Worm (Caenorhabditis elegans) whole organism, L2 larva: ENCODE measurements around the gene hlh-11.

Experiments used
- C34F6.9 ChIP-seq: fragments of 150-350 bp; optimal IDR thresholded peaks from 2 replicates; lab custom pipeline; 2014; ENCODE audit warnings: missing biosample characterization, missing genetic modification characterization
- F13H6.1 ChIP-seq: sonication (generic microtip); optimal IDR thresholded peaks from 2 replicates; lab custom pipeline; 2016; ENCODE audit warnings: missing genetic modification characterization, missing compliant biosample characterization
- R02D3.7 ChIP-seq: fragments of 150-350 bp; optimal IDR thresholded peaks from 2 replicates; lab custom pipeline; 2014; ENCODE audit warnings: missing biosample characterization, missing genetic modification characterization
- Y55F3AM.14 ChIP-seq: fragments of 200-800 bp; sonication (Bioruptor generic); optimal IDR thresholded peaks from 2 replicates; lab custom pipeline; 2018; ENCODE audit warnings: mild to moderate bottlenecking, missing genetic modification characterization, missing compliant biosample characterization
- ZK546.5 ChIP-seq: sonication (generic microtip); optimal IDR thresholded peaks from 2 replicates; lab custom pipeline; 2017; ENCODE audit warnings: missing biosample characterization, missing genetic modification characterization
- alr-1 ChIP-seq: fragments of 150-350 bp; optimal IDR thresholded peaks from 2 replicates; lab custom pipeline; 2014; ENCODE audit warnings: missing biosample characterization, missing genetic modification characterization
- aly-2 ChIP-seq: fragments of 150-350 bp; optimal IDR thresholded peaks from 2 replicates; lab custom pipeline; 2014; ENCODE audit warnings: missing biosample characterization, missing genetic modification characterization
- ama-1 ChIP-seq: fragments of 150-350 bp; optimal IDR thresholded peaks from 2 replicates; lab custom pipeline; 2018; ENCODE audit warnings: inconsistent platforms
- blmp-1 ChIP-seq: sonication (generic microtip); optimal IDR thresholded peaks from 2 replicates; lab custom pipeline; 2017; ENCODE audit warnings: missing genetic modification characterization, mild to moderate bottlenecking, missing compliant biosample characterization, antibody characterized with exemption, moderate library complexity; ENCODE audit not compliant: insufficient read depth
- ceh-16 ChIP-seq: fragments of 150-350 bp; optimal IDR thresholded peaks from 2 replicates; lab custom pipeline; 2014; ENCODE audit warnings: missing biosample characterization, missing genetic modification characterization
- ceh-82 ChIP-seq: fragments of 150-350 bp; optimal IDR thresholded peaks from 2 replicates; lab custom pipeline; 2014; ENCODE audit warnings: missing biosample characterization, missing genetic modification characterization
- crh-2 ChIP-seq: sonication (generic microtip); optimal IDR thresholded peaks from 2 replicates; lab custom pipeline; 2017; ENCODE audit warnings: missing biosample characterization, missing genetic modification characterization
- dmd-4 ChIP-seq: sonication (generic microtip); optimal IDR thresholded peaks from 2 replicates; lab custom pipeline; 2017; ENCODE audit warnings: missing biosample characterization, missing genetic modification characterization
- egl-27 ChIP-seq: sonication (generic microtip); optimal IDR thresholded peaks from 3 replicates; lab custom pipeline; 2017; ENCODE audit warnings: missing biosample characterization, missing genetic modification reagents, missing genetic modification characterization
- elt-1 ChIP-seq: fragments of 150-350 bp; optimal IDR thresholded peaks from 2 replicates; lab custom pipeline; 2014; ENCODE audit warnings: missing biosample characterization, missing genetic modification characterization
- elt-3 ChIP-seq: sonication (generic microtip); optimal IDR thresholded peaks from 2 replicates; lab custom pipeline; 2017; ENCODE audit warnings: missing biosample characterization, missing genetic modification characterization
- fos-1 ChIP-seq: fragments of 150-350 bp; optimal IDR thresholded peaks from 2 replicates; lab custom pipeline; 2014; ENCODE audit warnings: missing biosample characterization, missing genetic modification characterization
- gmeb-1 ChIP-seq: fragments of 150-350 bp; optimal IDR thresholded peaks from 2 replicates; lab custom pipeline; 2014; ENCODE audit warnings: missing biosample characterization, missing genetic modification characterization
- lin-11 ChIP-seq: fragments of 150-350 bp; sonication (generic microtip); optimal IDR thresholded peaks from 2 replicates; lab custom pipeline; 2014; ENCODE audit warnings: missing biosample characterization, missing genetic modification characterization, inconsistent platforms, mixed read lengths
- lin-13 ChIP-seq: fragments of 150-350 bp; optimal IDR thresholded peaks from 2 replicates; lab custom pipeline; 2014; ENCODE audit warnings: missing biosample characterization, missing genetic modification reagents, missing genetic modification characterization
- lin-39 ChIP-seq: fragments of 150-350 bp; optimal IDR thresholded peaks from 2 replicates; lab custom pipeline; 2014; ENCODE audit warnings: missing biosample characterization, missing genetic modification reagents, missing genetic modification characterization
- lsy-2 ChIP-seq, 2 experiments: fragments of 150-350 bp in 1 of 2; sonication (generic microtip) in 1 of 2; optimal IDR thresholded peaks; 2 replicates each; lab custom pipeline; 2014 to 2017; ENCODE audit warnings: missing biosample characterization in 2 of 2, missing genetic modification characterization in 2 of 2
- mab-5 ChIP-seq: fragments of 150-350 bp; optimal IDR thresholded peaks from 2 replicates; lab custom pipeline; 2014; ENCODE audit warnings: missing biosample characterization, missing genetic modification characterization
- mbf-1 ChIP-seq: sonication (generic microtip); optimal IDR thresholded peaks from 2 replicates; lab custom pipeline; 2017; ENCODE audit warnings: missing biosample characterization, missing genetic modification characterization
- mdl-1 ChIP-seq, 2 experiments: fragments of 150-350 bp in 1 of 2; sonication (generic microtip) in 1 of 2; optimal IDR thresholded peaks; 2 replicates each; lab custom pipeline; 2017; ENCODE audit warnings: missing biosample characterization in 2 of 2, missing genetic modification characterization in 2 of 2
- nhr-10 ChIP-seq: sonication (generic microtip); optimal IDR thresholded peaks from 2 replicates; lab custom pipeline; 2017; ENCODE audit warnings: missing biosample characterization, missing genetic modification characterization
- nhr-11 ChIP-seq: fragments of 150-350 bp; optimal IDR thresholded peaks from 2 replicates; lab custom pipeline; 2014; ENCODE audit warnings: missing biosample characterization, missing genetic modification characterization
- nhr-12 ChIP-seq: fragments of 150-350 bp; optimal IDR thresholded peaks from 2 replicates; lab custom pipeline; 2014; ENCODE audit warnings: missing biosample characterization, missing genetic modification characterization
- nhr-129 ChIP-seq: fragments of 150-350 bp; optimal IDR thresholded peaks from 2 replicates; lab custom pipeline; 2014; ENCODE audit warnings: missing biosample characterization, missing genetic modification characterization
- nhr-21 ChIP-seq: fragments of 150-350 bp; optimal IDR thresholded peaks from 2 replicates; lab custom pipeline; 2014; ENCODE audit warnings: missing biosample characterization, missing genetic modification characterization
- nhr-23 ChIP-seq: fragments of 150-350 bp; optimal IDR thresholded peaks from 2 replicates; lab custom pipeline; 2014; ENCODE audit warnings: missing biosample characterization, missing genetic modification reagents, missing genetic modification characterization
- nhr-237 ChIP-seq: fragments of 150-350 bp; optimal IDR thresholded peaks from 2 replicates; lab custom pipeline; 2014; ENCODE audit warnings: missing biosample characterization, missing genetic modification characterization
- nhr-25 ChIP-seq: fragments of 150-350 bp; sonication (generic microtip); optimal IDR thresholded peaks from 3 replicates; lab custom pipeline; 2014; ENCODE audit warnings: missing biosample characterization, missing genetic modification characterization
- nhr-6 ChIP-seq: fragments of 150-350 bp; optimal IDR thresholded peaks from 2 replicates; lab custom pipeline; 2014; ENCODE audit warnings: missing biosample characterization, missing genetic modification characterization
- nhr-77 ChIP-seq: fragments of 150-350 bp; optimal IDR thresholded peaks from 2 replicates; lab custom pipeline; 2014; ENCODE audit warnings: missing biosample characterization, missing genetic modification characterization
- peb-1 ChIP-seq: fragments of 150-350 bp; optimal IDR thresholded peaks from 2 replicates; lab custom pipeline; 2014; ENCODE audit warnings: missing biosample characterization, missing genetic modification characterization
- sem-4 ChIP-seq: fragments of 150-350 bp; optimal IDR thresholded peaks from 2 replicates; lab custom pipeline; 2014; ENCODE audit warnings: missing biosample characterization, missing genetic modification reagents, missing genetic modification characterization
- skn-1 ChIP-seq: sonication (generic microtip); optimal IDR thresholded peaks from 2 replicates; lab custom pipeline; 2017; ENCODE audit warnings: missing biosample characterization, missing genetic modification characterization
- sma-3 ChIP-seq: sonication (generic microtip); optimal IDR thresholded peaks from 2 replicates; lab custom pipeline; 2016; ENCODE audit warnings: missing genetic modification reagents, missing genetic modification characterization, missing compliant biosample characterization
- sma-9 ChIP-seq, 2 experiments: fragments of 150-350 bp in 1 of 2; sonication (generic microtip) in 1 of 2; optimal IDR thresholded peaks; 2 replicates each; lab custom pipeline; 2014 to 2016; ENCODE audit warnings: missing genetic modification characterization in 2 of 2, mild to moderate bottlenecking in 1 of 2, missing biosample characterization in 1 of 2, missing compliant biosample characterization in 1 of 2, missing genetic modification reagents in 1 of 2, moderate library complexity in 1 of 2
- snpc-4 ChIP-seq: fragments of 150-350 bp; optimal IDR thresholded peaks from 2 replicates; lab custom pipeline; 2014; ENCODE audit warnings: missing biosample characterization, missing genetic modification characterization
- unc-39 ChIP-seq: fragments of 150-350 bp; optimal IDR thresholded peaks from 2 replicates; lab custom pipeline; 2014; ENCODE audit warnings: missing biosample characterization, missing genetic modification characterization
- unc-55 ChIP-seq: fragments of 150-350 bp; sonication (generic microtip); optimal IDR thresholded peaks from 3 replicates; lab custom pipeline; 2014; ENCODE audit warnings: missing biosample characterization, missing genetic modification reagents, missing genetic modification characterization
- unc-62 ChIP-seq: fragments of 150-350 bp; optimal IDR thresholded peaks from 2 replicates; lab custom pipeline; 2014; ENCODE audit warnings: missing biosample characterization, missing genetic modification reagents, missing genetic modification characterization
- zag-1 ChIP-seq: fragments of 150-350 bp; optimal IDR thresholded peaks from 2 replicates; lab custom pipeline; 2014; ENCODE audit warnings: missing biosample characterization, missing genetic modification characterization
- ztf-1 ChIP-seq: fragments of 200-800 bp; sonication (Bioruptor generic); conservative IDR thresholded peaks from 2 replicates; pipeline ENCODE4 v1.3.6; 2022; ENCODE audit warnings: missing genetic modification characterization, missing compliant biosample characterization
- ztf-11 ChIP-seq: sonication (generic microtip); optimal IDR thresholded peaks from 2 replicates; lab custom pipeline; 2017; ENCODE audit warnings: missing biosample characterization, missing genetic modification characterization
- ztf-4 ChIP-seq: fragments of 150-350 bp; optimal IDR thresholded peaks from 2 replicates; lab custom pipeline; 2014; ENCODE audit warnings: missing biosample characterization, missing genetic modification characterization

Gene hlh-11

ce11 chrIII:9666668-9667067 is 47.2 kb downstream of the hlh-11 start:
- TF ChIP-seq nhr-25 (tag; lab: Kevin White, UChicago) (peak; percentile 45), sma-9 (GFP tag; optimal IDR thresholded peaks at IDR 0.05; lab: Kevin White, UChicago) (peak; percentile 64), sma-9 (tag; optimal IDR thresholded peaks at IDR 0.05; lab: Kevin White, UChicago) (no peak), fos-1 (tag; lab: Kevin White, UChicago) (peak; percentile 67), blmp-1 (tag; lab: Kevin White, UChicago) (peak; percentile 88), ztf-4 (tag; lab: Kevin White, UChicago) (no peak), ceh-82 (tag; lab: Kevin White, UChicago) (no peak)

- TF ChIP-seq nhr-77 (tag; lab: Kevin White, UChicago) (no peak), nhr-11 (tag; lab: Kevin White, UChicago) (no peak), skn-1 (tag; lab: Kevin White, UChicago) (peak; percentile 18), sma-9 (GFP tag; optimal IDR thresholded peaks at IDR 0.05; lab: Kevin White, UChicago) (peak; percentile 75), sma-9 (tag; optimal IDR thresholded peaks at IDR 0.05; lab: Kevin White, UChicago) (no peak), lin-13 (GFP tag; lab: Kevin White, UChicago) (peak; percentile 29), mdl-1 (tag; optimal IDR thresholded peaks at IDR 0.05; lab: Kevin White, UChicago) (peak; percentile 33 to 55), snpc-4 (tag; lab: Kevin White, UChicago) (peak; percentile 52), aly-2 (tag; lab: Kevin White, UChicago) (no peak), sem-4 (tag; lab: Kevin White, UChicago) (peak; percentile 13), ztf-4 (tag; lab: Kevin White, UChicago) (no peak), unc-39 (tag; lab: Kevin White, UChicago) (no peak), alr-1 (tag; lab: Kevin White, UChicago) (no peak), nhr-21 (tag; lab: Kevin White, UChicago) (peak; percentile 73), nhr-25 (tag; lab: Kevin White, UChicago) (peak; percentile 61), crh-2 (tag; lab: Kevin White, UChicago) (peak; percentile 51), ama-1 (lab: Kevin White, UChicago) (no peak), R02D3.7 (tag; lab: Kevin White, UChicago) (no peak), C34F6.9 (peak; percentile 69), elt-3 (tag; lab: Kevin White, UChicago) (no peak), Y55F3AM.14 (GFP tag; lab: Kevin White, UChicago) (peak; percentile 41), ceh-16 (tag; lab: Kevin White, UChicago) (peak; percentile 54), nhr-6 (tag; lab: Kevin White, UChicago) (no peak), lin-11 (tag; lab: Kevin White, UChicago) (peak; percentile 43), ztf-11 (tag; lab: Kevin White, UChicago) (no peak), zag-1 (tag; lab: Kevin White, UChicago) (peak; percentile 88), mab-5 (tag; lab: Kevin White, UChicago) (peak; percentile 36), lsy-2 (tag; optimal IDR thresholded peaks at IDR 0.05; lab: Kevin White, UChicago) (peak; percentile 26 to 54), dmd-4 (tag; lab: Kevin White, UChicago) (no peak), mbf-1 (tag; lab: Kevin White, UChicago) (no peak), unc-55 (GFP tag; lab: Kevin White, UChicago) (peak; percentile 54), peb-1 (no peak), ZK546.5 (tag; lab: Kevin White, UChicago) (peak; percentile 9), elt-1 (no peak), nhr-237 (tag; lab: Kevin White, UChicago) (peak; percentile 10), ceh-82 (tag; lab: Kevin White, UChicago) (no peak), fos-1 (tag; lab: Kevin White, UChicago) (peak; percentile 60), sma-3 (peak; percentile 51), egl-27 (tag; lab: Kevin White, UChicago) (peak; percentile 79), nhr-12 (tag; lab: Kevin White, UChicago) (no peak), nhr-10 (tag; lab: Kevin White, UChicago) (no peak), nhr-129 (tag; lab: Kevin White, UChicago) (peak; percentile 80), ztf-1 (GFP tag; lab: Robert Waterston, UW) (no peak), gmeb-1 (tag; lab: Kevin White, UChicago) (peak; percentile 41), nhr-23 (no peak), F13H6.1 (peak; percentile 84), lin-39 (tag; lab: Kevin White, UChicago) (no peak), blmp-1 (tag; lab: Kevin White, UChicago) (peak; percentile 68), unc-62 (GFP tag; lab: Kevin White, UChicago) (no peak)
Observed at ce11 chrIII:9667591-9668265, 48.2 kb downstream of the hlh-11 start, which contains the start of gene C07A9.9. TSS of gene C07A9.9 (minus strand) at chrIII:9667641.
